Worm (Caenorhabditis elegans): ENCODE measurements around the gene H25K10.2.
"Not testable (repeated sequence)": the region's sequence is repeated elsewhere in the genome, so short reads cannot be mapped to it uniquely, and the experiment has no call there.

Gene H25K10.2

ce11 chrIV:16167331-16167730, 43.5 kb downstream of the H25K10.2 start:
- TF ChIP-seq nhr-47 (tag; optimal IDR thresholded peaks at IDR 0.05) = peak; percentile 32
- not testable (repeated sequence) for TF ChIP-seq efl-1 (optimal IDR thresholded peaks at IDR 0.05)
- peak in 1 of 2 experiments; percentile 29 for TF ChIP-seq efl-1 (GFP tag; optimal IDR thresholded peaks at IDR 0.05 in 1 of 2)
- peak; percentile 50 for TF ChIP-seq ama-1 (optimal IDR thresholded peaks at IDR 0.05)
- peak; percentile 13 for TF ChIP-seq lir-3 (tag; optimal IDR thresholded peaks at IDR 0.05; ENCODE audit: poor library complexity)
- peak; percentile 41 for TF ChIP-seq nhr-90 (tag; optimal IDR thresholded peaks at IDR 0.05; ENCODE audit: poor library complexity)
- peak; percentile 44 for TF ChIP-seq elt-2 (tag; optimal IDR thresholded peaks at IDR 0.05)
- TF ChIP-seq lin-35 (GFP tag; optimal IDR thresholded peaks at IDR 0.05) = peak in 1 of 2 experiments; percentile 29
- TF ChIP-seq lsy-2 (tag; optimal IDR thresholded peaks at IDR 0.05) = peak in 1 of 2 experiments; percentile 12

Measured in whole organism, L1 larva.